Worm (Caenorhabditis elegans) whole organism, L4 larva: ENCODE data around the gene F32D8.14.

Source experiments
- T26A8.4 ChIP-seq: fragments of 200-800 bp; sonication (Bioruptor generic); IDR thresholded peaks from 2 replicates; pipeline ENCODE4 v1.3.6; 2022; ENCODE audit warnings: missing genetic modification characterization, missing compliant biosample characterization
- Y48G9A.11 ChIP-seq: fragments of 200-800 bp; sonication (Bioruptor generic); IDR thresholded peaks from 2 replicates; pipeline ENCODE4 v1.3.6; 2022; ENCODE audit warnings: missing genetic modification reagents, missing genetic modification characterization, missing compliant biosample characterization
- aha-1 ChIP-seq: fragments of 150-350 bp; peaks from one replicate; lab custom pipeline; 2014; ENCODE audit warnings: missing biosample characterization, missing genetic modification characterization
- ces-1 ChIP-seq: fragments of 150-350 bp; sonication (generic microtip); optimal IDR thresholded peaks from 4 replicates; lab custom pipeline; 2014; ENCODE audit warnings: missing biosample characterization, missing genetic modification reagents, missing genetic modification characterization
- ctbp-1 ChIP-seq: fragments of 200-800 bp; sonication (Bioruptor generic); IDR thresholded peaks from 2 replicates; pipeline ENCODE4 v1.3.6; 2022; ENCODE audit warnings: missing genetic modification reagents, missing genetic modification characterization, missing compliant biosample characterization
- daf-16 ChIP-seq, 3 experiments: sonication (generic microtip); optimal IDR thresholded peaks; 2 replicates each; lab custom pipeline; 2016 to 2017; ENCODE audit warnings: missing genetic modification characterization in 3 of 3, missing genetic modification reagents in 3 of 3, mild to moderate bottlenecking in 2 of 3, missing compliant biosample characterization in 2 of 3, missing biosample characterization in 1 of 3, moderate library complexity in 1 of 3
- dmd-6 ChIP-seq: fragments of 200-800 bp; sonication (Bioruptor generic); IDR thresholded peaks from 2 replicates; pipeline ENCODE4 v1.3.6; 2022; ENCODE audit warnings: missing genetic modification reagents, missing genetic modification characterization, missing compliant biosample characterization
- dve-1 ChIP-seq: sonication (generic microtip); optimal IDR thresholded peaks from 2 replicates; lab custom pipeline; 2017; ENCODE audit warnings: antibody characterized with exemption, mild to moderate bottlenecking, missing genetic modification characterization, missing compliant biosample characterization; ENCODE audit not compliant: insufficient read depth
- fkh-10 ChIP-seq: fragments of 150-350 bp; optimal IDR thresholded peaks from 2 replicates; lab custom pipeline; 2014; ENCODE audit warnings: missing biosample characterization, missing genetic modification reagents, missing genetic modification characterization
- hif-1 ChIP-seq, 2 experiments: sonication (generic microtip); optimal IDR thresholded peaks; 2 replicates each; lab custom pipeline; 2016 to 2017; ENCODE audit warnings: missing compliant biosample characterization in 2 of 2, missing genetic modification characterization in 2 of 2, missing genetic modification reagents in 2 of 2, missing genotype in 2 of 2, mild to moderate bottlenecking in 1 of 2
- hlh-11 ChIP-seq: fragments of 200-800 bp; sonication (Bioruptor generic); optimal IDR thresholded peaks from 2 replicates; lab custom pipeline; 2018; ENCODE audit warnings: mild to moderate bottlenecking, missing genetic modification characterization, missing compliant biosample characterization
- hlh-30 ChIP-seq: sonication (generic microtip); optimal IDR thresholded peaks from 2 replicates; lab custom pipeline; 2017; ENCODE audit warnings: antibody characterized with exemption, mild to moderate bottlenecking, missing genetic modification characterization, missing compliant biosample characterization; ENCODE audit not compliant: insufficient read depth
- lin-1 ChIP-seq: fragments of 200-800 bp; sonication (Bioruptor generic); IDR thresholded peaks from 2 replicates; pipeline ENCODE4 v1.3.6; 2022; ENCODE audit warnings: missing genetic modification reagents, missing genetic modification characterization, missing compliant biosample characterization
- lsy-2 ChIP-seq, 2 experiments: fragments of 150-350 bp in 1 of 2; sonication (generic microtip) in 1 of 2; optimal IDR thresholded peaks; 2 replicates each; lab custom pipeline; 2014 to 2017; ENCODE audit warnings: missing biosample characterization in 2 of 2, missing genetic modification characterization in 2 of 2
- mdl-1 ChIP-seq, 2 experiments: fragments of 150-350 bp in 1 of 2; sonication (generic microtip) in 1 of 2; optimal IDR thresholded peaks; 2 replicates each; lab custom pipeline; 2014 to 2017; ENCODE audit warnings: missing biosample characterization in 2 of 2, missing genetic modification characterization in 2 of 2
- mep-1 ChIP-seq: fragments of 150-350 bp; sonication (generic microtip); optimal IDR thresholded peaks from 3 replicates; lab custom pipeline; 2014; ENCODE audit warnings: missing biosample characterization, missing genetic modification characterization
- nhr-111 ChIP-seq: fragments of 200-800 bp; sonication (Bioruptor generic); optimal IDR thresholded peaks from 2 replicates; lab custom pipeline; 2018; ENCODE audit warnings: mild to moderate bottlenecking, missing genetic modification characterization, missing compliant biosample characterization
- nhr-28 ChIP-seq: fragments of 150-350 bp; optimal IDR thresholded peaks from 2 replicates; lab custom pipeline; 2014; ENCODE audit warnings: missing biosample characterization, missing genetic modification characterization
- nhr-48 ChIP-seq: sonication (generic microtip); optimal IDR thresholded peaks from 2 replicates; lab custom pipeline; 2016; ENCODE audit warnings: mild to moderate bottlenecking, missing genetic modification characterization, missing compliant biosample characterization
- nhr-6 ChIP-seq: fragments of 150-350 bp; optimal IDR thresholded peaks from 2 replicates; lab custom pipeline; 2014; ENCODE audit warnings: missing biosample characterization, missing genetic modification characterization
- nhr-77 ChIP-seq: fragments of 150-350 bp; optimal IDR thresholded peaks from 2 replicates; lab custom pipeline; 2014; ENCODE audit warnings: missing biosample characterization, missing genetic modification characterization
- pha-4 ChIP-seq, 2 experiments: fragments of 150-350 bp in 1 of 2; fragments of 200-800 bp in 1 of 2; sonication (Bioruptor generic) in 1 of 2; IDR thresholded peaks in 1 of 2; optimal IDR thresholded peaks in 1 of 2; 2 replicates each; pipeline versions ENCODE4 v1.3.6 to Lab custom; 2014 to 2022; ENCODE audit warnings: missing genetic modification characterization in 2 of 2, missing genetic modification reagents in 2 of 2, missing biosample characterization in 1 of 2, missing compliant biosample characterization in 1 of 2
- php-3 ChIP-seq: fragments of 200-800 bp; sonication (Bioruptor generic); IDR thresholded peaks from 2 replicates; pipeline ENCODE4 v1.3.6; 2022; ENCODE audit warnings: missing genetic modification reagents, missing genetic modification characterization, missing compliant biosample characterization
- pqm-1 ChIP-seq: sonication (generic microtip); optimal IDR thresholded peaks from 2 replicates; lab custom pipeline; 2017; ENCODE audit warnings: missing biosample characterization, missing genetic modification characterization
- spr-1 ChIP-seq: sonication (generic microtip); optimal IDR thresholded peaks from 2 replicates; lab custom pipeline; 2016; ENCODE audit warnings: mild to moderate bottlenecking, missing genetic modification characterization, missing compliant biosample characterization
- unc-62 ChIP-seq, 3 experiments: fragments of 150-350 bp in 1 of 3; sonication (generic microtip); optimal IDR thresholded peaks in 2 of 3; peaks in 1 of 3; 1 replicate in 1 of 3; 2 replicates in 2 of 3; lab custom pipeline; 2014 to 2017; ENCODE audit warnings: missing biosample characterization in 3 of 3, missing genetic modification characterization in 3 of 3, missing genetic modification reagents in 3 of 3, missing genotype in 1 of 3
- zfp-2 ChIP-seq: sonication (generic microtip); optimal IDR thresholded peaks from 2 replicates; lab custom pipeline; 2016; ENCODE audit warnings: mild to moderate bottlenecking, missing genetic modification characterization, missing compliant biosample characterization
- zip-2 ChIP-seq: fragments of 150-350 bp; optimal IDR thresholded peaks from 2 replicates; lab custom pipeline; 2014; ENCODE audit warnings: missing biosample characterization, missing genetic modification characterization

F32D8.14 gene

DNA sequence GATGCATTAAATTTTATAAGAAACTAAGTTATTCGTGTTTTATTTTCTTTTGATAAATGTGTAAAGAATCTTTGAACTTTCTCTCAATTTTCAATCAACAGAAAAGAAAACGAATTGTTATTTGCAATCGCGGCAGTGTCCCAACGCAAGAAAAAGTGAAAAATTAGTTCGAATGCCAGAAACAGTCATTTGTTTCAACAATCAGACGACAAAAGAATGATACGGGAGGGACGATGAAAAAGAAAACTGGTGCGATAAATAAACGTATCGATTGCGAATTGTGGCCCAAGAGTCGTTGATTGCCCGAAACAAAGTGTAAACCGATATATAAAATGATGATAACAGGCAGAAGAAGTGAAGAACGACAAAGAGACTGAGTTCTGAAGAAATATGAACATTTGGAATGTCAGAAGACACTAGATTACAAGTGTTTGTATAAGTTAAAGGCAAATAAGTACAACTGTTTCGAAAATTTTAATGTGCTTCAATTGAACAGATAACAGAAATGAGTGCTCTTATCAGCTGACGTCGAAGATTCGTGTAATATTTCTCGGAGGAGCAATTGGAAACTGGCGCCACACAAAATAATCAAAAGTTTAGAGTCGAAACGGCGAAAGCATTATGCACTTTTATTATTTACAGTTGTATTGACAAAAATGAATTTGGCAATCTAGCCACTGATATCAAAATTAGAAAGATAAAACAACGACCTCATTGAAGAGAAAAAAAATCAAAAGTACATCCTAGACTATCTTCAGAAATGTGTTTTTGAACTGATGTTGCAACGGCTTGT lies 16.6 kb downstream of the F32D8.14 start:
- TF ChIP-seq spr-1 (no peak), daf-16 (GFP tag; optimal IDR thresholded peaks at IDR 0.05; lab: Kevin White, UChicago) (no peak), daf-16 (tag; optimal IDR thresholded peaks at IDR 0.05; lab: Kevin White, UChicago) (peak; percentile 97), dmd-6 (GFP tag; lab: Robert Waterston, UW) (peak; percentile 80), nhr-6 (no peak), pha-4 (GFP tag; IDR thresholded peaks at IDR 0.05; lab: Robert Waterston, UW) (no peak), pha-4 (tag; optimal IDR thresholded peaks at IDR 0.05; lab: Kevin White, UChicago) (no peak), T26A8.4 (no peak), dve-1 (tag; lab: Kevin White, UChicago) (peak; percentile 45), php-3 (GFP tag; lab: Robert Waterston, UW) (peak; percentile 79), nhr-28 (tag; lab: Kevin White, UChicago) (peak; percentile 85), nhr-77 (peak; percentile 53), zfp-2 (tag; lab: Kevin White, UChicago) (no peak), hlh-11 (tag; lab: Kevin White, UChicago) (peak; percentile 84), mdl-1 (tag; optimal IDR thresholded peaks at IDR 0.05; lab: Kevin White, UChicago) (no peak), nhr-48 (tag; lab: Kevin White, UChicago) (peak; percentile 64), pqm-1 (tag; lab: Kevin White, UChicago) (peak; percentile 79), lin-1 (GFP tag; lab: Robert Waterston, UW) (0 out of 2 replicates have a peak, but pooled peaks have one; percentile 29), aha-1 (tag; lab: Kevin White, UChicago) (peak; percentile 78)

DNA sequence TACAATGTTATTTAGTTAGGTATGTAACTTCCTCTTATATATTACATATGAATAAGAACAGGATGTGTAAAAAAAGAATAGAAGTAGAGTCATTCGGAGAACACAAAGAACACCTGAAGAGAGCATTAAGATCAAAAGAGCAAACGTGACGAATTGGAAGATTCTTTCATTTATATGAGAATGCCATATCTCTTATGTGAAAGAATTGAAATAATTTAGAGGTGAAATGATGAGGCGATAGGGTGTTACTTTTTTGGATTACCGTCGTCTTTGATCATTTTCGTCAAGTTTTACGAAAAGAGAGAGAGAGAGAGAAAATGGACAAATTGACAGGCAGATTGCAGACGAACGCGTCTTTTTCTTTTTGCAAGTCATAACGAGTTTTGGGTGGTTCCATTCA lies 18.1 kb downstream of the F32D8.14 start:
- TF ChIP-seq nhr-28 (tag; lab: Kevin White, UChicago) (peak; percentile 12), nhr-111 (no peak), Y48G9A.11 (GFP tag; lab: Robert Waterston, UW) (no peak), hlh-11 (tag; lab: Kevin White, UChicago) (peak; percentile 12), mdl-1 (tag; optimal IDR thresholded peaks at IDR 0.05; lab: Kevin White, UChicago) (peak in 1 of 2 experiments; percentile 4), nhr-6 (no peak), lsy-2 (tag; optimal IDR thresholded peaks at IDR 0.05; lab: Kevin White, UChicago) (peak in 1 of 2 experiments; percentile 51), aha-1 (tag; lab: Kevin White, UChicago) (peak; percentile 97), hif-1 (tag; optimal IDR thresholded peaks at IDR 0.05; lab: Kevin White, UChicago) (peak in 1 of 2 experiments; percentile 85), unc-62 (GFP tag; optimal IDR thresholded peaks at IDR 0.05 in 1 of 2; lab: Kevin White, UChicago) (peak in 1 of 2 experiments; percentile 14), unc-62 (tag; optimal IDR thresholded peaks at IDR 0.05; lab: Kevin White, UChicago) (no peak)

DNA sequence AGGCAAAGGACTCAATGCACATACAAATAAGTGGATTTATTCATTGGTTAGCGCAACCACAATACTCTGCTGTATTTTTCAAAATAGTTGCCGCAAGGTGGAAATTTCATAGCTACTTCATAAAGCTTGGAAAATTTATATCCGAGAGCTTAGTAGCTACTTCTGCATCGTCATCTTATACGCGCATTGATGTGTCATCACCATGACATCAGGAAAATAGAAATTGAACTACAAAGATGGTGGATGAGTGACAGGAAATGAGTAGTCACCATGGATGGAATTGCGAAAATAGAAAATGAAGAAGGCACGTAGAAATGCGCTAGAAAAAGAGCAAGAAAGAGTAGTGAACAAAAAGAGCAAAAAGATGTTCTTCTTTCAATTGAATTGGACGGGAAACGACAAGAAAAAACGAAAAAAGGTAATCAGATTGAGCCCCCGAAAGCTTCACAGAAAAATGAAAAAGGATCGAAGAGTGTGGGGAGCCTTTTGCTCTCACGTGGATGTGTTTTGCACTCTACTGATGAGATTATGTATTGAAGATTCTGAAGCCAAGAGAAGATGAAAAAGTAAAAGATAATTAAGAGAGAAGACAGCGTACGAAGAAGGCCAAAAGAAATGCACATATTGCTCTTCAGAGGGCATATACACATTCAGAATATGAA lies 19.5 kb downstream of the F32D8.14 start:
- TF ChIP-seq fkh-10 (GFP tag; lab: Kevin White, UChicago) (peak; percentile 74), hif-1 (tag; optimal IDR thresholded peaks at IDR 0.05; lab: Kevin White, UChicago) (peak in 1 of 2 experiments; percentile 24), nhr-6 (no peak), ces-1 (GFP tag; lab: Kevin White, UChicago) (peak; percentile 92), ctbp-1 (GFP tag; lab: Robert Waterston, UW) (peak; percentile 68; the same call in 1 of the 2 replicates), zip-2 (tag; lab: Kevin White, UChicago) (no peak), Y48G9A.11 (GFP tag; lab: Robert Waterston, UW) (no peak), unc-62 (GFP tag; optimal IDR thresholded peaks at IDR 0.05 in 1 of 2; lab: Kevin White, UChicago) (peak in 1 of 2 experiments; percentile 90), unc-62 (tag; optimal IDR thresholded peaks at IDR 0.05; lab: Kevin White, UChicago) (no peak), lsy-2 (tag; optimal IDR thresholded peaks at IDR 0.05; lab: Kevin White, UChicago) (peak in 1 of 2 experiments; percentile 44), aha-1 (tag; lab: Kevin White, UChicago) (peak; percentile 79)

DNA sequence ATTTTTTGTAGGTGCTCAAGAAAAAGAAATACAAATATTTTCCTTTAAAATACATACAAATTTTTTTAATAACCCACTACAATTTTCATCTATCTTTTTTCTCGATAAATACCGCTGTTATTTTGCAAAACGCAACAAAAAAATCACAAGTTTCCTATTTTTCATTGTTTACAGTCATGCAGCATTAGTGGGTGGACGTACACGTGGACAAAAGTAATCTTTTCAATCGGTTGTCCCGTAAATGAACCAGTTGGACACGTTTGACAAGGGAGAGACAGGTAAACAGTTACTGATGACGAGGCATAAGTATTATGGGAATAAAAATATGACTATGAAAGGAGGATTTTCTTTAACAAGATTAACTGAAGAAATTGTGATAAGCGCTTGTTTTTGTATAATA lies 21.4 kb downstream of the F32D8.14 start:
- TF ChIP-seq daf-16 (GFP tag; optimal IDR thresholded peaks at IDR 0.05; lab: Kevin White, UChicago) (no peak), daf-16 (tag; optimal IDR thresholded peaks at IDR 0.05; lab: Kevin White, UChicago) (peak; percentile 0), hlh-30 (tag; lab: Kevin White, UChicago) (peak; percentile 39), unc-62 (GFP tag; optimal IDR thresholded peaks at IDR 0.05 in 1 of 2; lab: Kevin White, UChicago) (peak in 1 of 2 experiments; percentile 76), unc-62 (tag; optimal IDR thresholded peaks at IDR 0.05; lab: Kevin White, UChicago) (no peak), mdl-1 (tag; optimal IDR thresholded peaks at IDR 0.05; lab: Kevin White, UChicago) (peak in 1 of 2 experiments; percentile 18), mep-1 (tag; lab: Kevin White, UChicago) (no peak)
